Fruit fly (Drosophila melanogaster): ENCODE data around the gene okr.

Gene okr

dm6 chr2L:3030350-3030749 is 37.8 kb upstream of the okr start, which contains the start of gene GABPI (continued):
- TF ChIP-seq ssp (GFP tag; IDR thresholded peaks at IDR 0.05) (no peak), Myb (GFP tag; optimal IDR thresholded peaks at IDR 0.05) (peak; percentile 63), lov (optimal IDR thresholded peaks at IDR 0.05) (no peak), lov (GFP tag; IDR thresholded peaks at IDR 0.05) (no peak), CG34224 (GFP tag; IDR thresholded peaks at IDR 0.05; ENCODE audit: partially characterized antibody) (no peak), CG17385 (GFP tag; optimal IDR thresholded peaks at IDR 0.05) (peak; percentile 43), Sry-δ (GFP tag; optimal IDR thresholded peaks at IDR 0.05) (peak; percentile 3), Atf6 (GFP tag; IDR thresholded peaks at IDR 0.05) (no peak), wek (GFP tag; optimal IDR thresholded peaks at IDR 0.05) (no peak), trem (tag; optimal IDR thresholded peaks at IDR 0.05) (peak; percentile 99), emc (GFP tag; optimal IDR thresholded peaks at IDR 0.05) (no peak), cato (GFP tag; optimal IDR thresholded peaks at IDR 0.05; ENCODE audit: borderline replicate concordance) (no peak), H2.0 (GFP tag; IDR thresholded peaks at IDR 0.05) (no peak), cad (GFP tag; optimal IDR thresholded peaks at IDR 0.05) (peak; percentile 50), CG31441 (GFP tag; IDR thresholded peaks at IDR 0.05) (no peak), pfk (GFP tag; optimal IDR thresholded peaks at IDR 0.05) (peak; percentile 1), HmgZ (tag; optimal IDR thresholded peaks at IDR 0.05) (peak; percentile 55), ci (GFP tag; IDR thresholded peaks at IDR 0.05) (peak; percentile 76), sug (tag; optimal IDR thresholded peaks at IDR 0.05) (no peak), CG3847 (GFP tag; IDR thresholded peaks at IDR 0.05) (peak; percentile 67), CG17829 (tag; optimal IDR thresholded peaks at IDR 0.05) (no peak), nmo (GFP tag; optimal IDR thresholded peaks at IDR 0.05) (peak; percentile 12), MESR4 (GFP tag; optimal IDR thresholded peaks at IDR 0.05) (peak; percentile 44), CG15073 (GFP tag; optimal IDR thresholded peaks at IDR 0.05) (no peak), nom (GFP tag; optimal IDR thresholded peaks at IDR 0.05) (peak; percentile 31), Dip3 (GFP tag; optimal IDR thresholded peaks at IDR 0.05) (no peak), CG14710 (tag; optimal IDR thresholded peaks at IDR 0.05) (peak; percentile 9), CG12659 (GFP tag; optimal IDR thresholded peaks at IDR 0.05) (peak; percentile 24), CG11560 (tag; IDR thresholded peaks at IDR 0.05) (no peak), Mrtf (GFP tag; IDR thresholded peaks at IDR 0.05) (no peak), CG32532 (GFP tag; IDR thresholded peaks at IDR 0.05) (peak; percentile 44; the same call in 1 of the 2 replicates), Xrp1 (GFP tag; IDR thresholded peaks at IDR 0.05) (0 out of 2 replicates have a peak, but pooled peaks have one; percentile 13), Med (GFP tag) (peak; percentile 52), lilli (GFP tag; optimal IDR thresholded peaks at IDR 0.05) (peak; percentile 18), fd102C (GFP tag; optimal IDR thresholded peaks at IDR 0.05) (peak; percentile 24), CG1024 (GFP tag; IDR thresholded peaks at IDR 0.05) (0 out of 2 replicates have a peak, but pooled peaks have one; percentile 15), MBD-R2 (GFP tag; IDR thresholded peaks at IDR 0.05) (peak; percentile 85), Stat92E (GFP tag; optimal IDR thresholded peaks at IDR 0.05) (peak in 1 of 3 experiments; percentile 55), CG1603 (tag; optimal IDR thresholded peaks at IDR 0.05) (peak; percentile 29), az2 (GFP tag; optimal IDR thresholded peaks at IDR 0.05) (no peak), pzg (GFP tag; optimal IDR thresholded peaks at IDR 0.05) (peak; percentile 56), stwl (tag; optimal IDR thresholded peaks at IDR 0.05) (peak; percentile 54), CG30431 (GFP tag; optimal IDR thresholded peaks at IDR 0.05) (no peak), CG13424 (tag; optimal IDR thresholded peaks at IDR 0.05) (peak; percentile 11), CG10366 (GFP tag; IDR thresholded peaks at IDR 0.05) (no peak), bcd (GFP tag; optimal IDR thresholded peaks at IDR 0.05) (no peak), pho (GFP tag; optimal IDR thresholded peaks at IDR 0.05) (no peak), Rx (GFP tag; IDR thresholded peaks at IDR 0.05) (no peak), Ets97D (GFP tag; optimal IDR thresholded peaks at IDR 0.05) (peak; percentile 24), CG18619 (GFP tag; optimal IDR thresholded peaks at IDR 0.05) (no peak), E2f2 (GFP tag; IDR thresholded peaks at IDR 0.05) (peak; percentile 93), CG3726 (GFP tag; IDR thresholded peaks at IDR 0.05) (no peak)
